Worm (Caenorhabditis elegans): ENCODE results near the gene Y39A3B.8.

ce11 chrIII:2030776-2031565 is 43.2 kb downstream of the Y39A3B.8 start:
- no peak for TF ChIP-seq ztf-29 (GFP tag; IDR thresholded peaks at IDR 0.05)
- peak; percentile 57; the same call in 1 of the 2 replicates for TF ChIP-seq tab-1 (GFP tag; IDR thresholded peaks at IDR 0.05)
- TF ChIP-seq med-1 (GFP tag; optimal IDR thresholded peaks at IDR 0.05; ENCODE audit: insufficient read depth): no peak
- no peak for TF ChIP-seq ztf-23 (GFP tag; IDR thresholded peaks at IDR 0.05)
- TF ChIP-seq T22C8.4 (GFP tag; IDR thresholded peaks at IDR 0.05): no peak
- 0 out of 2 replicates have a peak, but pooled peaks have one; percentile 24 for TF ChIP-seq flt-1 (GFP tag; IDR thresholded peaks at IDR 0.05)
